Worm (Caenorhabditis elegans) whole organism, young adult: ENCODE results near the gene F56D6.18.

Source experiments
- F22D6.2 ChIP-seq: sonication (generic microtip); optimal IDR thresholded peaks from 2 replicates; lab custom pipeline; 2016; ENCODE audit warnings: mild to moderate bottlenecking, missing genetic modification characterization, missing compliant biosample characterization
- T26A5.8 ChIP-seq: sonication (generic microtip); optimal IDR thresholded peaks from 2 replicates; lab custom pipeline; 2016; ENCODE audit warnings: missing genetic modification characterization, missing compliant biosample characterization
- ceh-79 ChIP-seq: sonication (generic microtip); optimal IDR thresholded peaks from 2 replicates; lab custom pipeline; 2017; ENCODE audit warnings: mild to moderate bottlenecking, missing genetic modification characterization, missing compliant biosample characterization
- egrh-3 ChIP-seq: fragments of 200-800 bp; sonication (Bioruptor generic); IDR thresholded peaks from 2 replicates; pipeline ENCODE4 v1.3.6; 2022; ENCODE audit warnings: missing genetic modification reagents, missing genetic modification characterization, missing compliant biosample characterization
- hlh-12 ChIP-seq: sonication (generic microtip); optimal IDR thresholded peaks from 2 replicates; lab custom pipeline; 2016; ENCODE audit warnings: missing genetic modification characterization, missing compliant biosample characterization
- hmg-1.2 ChIP-seq: fragments of 200-800 bp; sonication (Bioruptor generic); IDR thresholded peaks from 2 replicates; pipeline ENCODE4 v1.3.6; 2022; ENCODE audit warnings: missing genetic modification reagents, missing genetic modification characterization, missing compliant biosample characterization
- madf-10 ChIP-seq: sonication (generic microtip); optimal IDR thresholded peaks from 2 replicates; lab custom pipeline; 2016; ENCODE audit warnings: mild to moderate bottlenecking, missing genetic modification characterization, missing compliant biosample characterization
- madf-3 ChIP-seq: fragments of 200-800 bp; sonication (Bioruptor generic); IDR thresholded peaks from 2 replicates; pipeline ENCODE4 v1.3.6; 2022; ENCODE audit warnings: missing genetic modification reagents, missing genetic modification characterization, missing compliant biosample characterization
- nfya-1 ChIP-seq: sonication (generic microtip); optimal IDR thresholded peaks from 2 replicates; lab custom pipeline; 2017; ENCODE audit warnings: antibody characterized with exemption, missing compliant biosample characterization, missing genetic modification characterization, borderline replicate concordance; ENCODE audit not compliant: insufficient read depth
- pbrm-1 ChIP-seq: fragments of 200-800 bp; sonication (Bioruptor generic); IDR thresholded peaks from 2 replicates; pipeline ENCODE4 v1.3.6; 2022; ENCODE audit warnings: missing genetic modification reagents, missing genetic modification characterization, missing compliant biosample characterization
- pha-4 ChIP-seq: fragments of 150-350 bp; sonication (generic microtip); optimal IDR thresholded peaks from 2 replicates; lab custom pipeline; 2014; ENCODE audit warnings: missing biosample characterization, missing genetic modification reagents, missing genetic modification characterization
- rpc-1 ChIP-seq, 2 experiments: fragments of 150-350 bp in 1 of 2; sonication (generic microtip) in 1 of 2; optimal IDR thresholded peaks; 2 replicates each; lab custom pipeline; 2014 to 2018; ENCODE audit warnings: missing biosample characterization in 1 of 2, missing genetic modification characterization in 1 of 2, missing genetic modification reagents in 1 of 2, missing genotype in 1 of 2
- unc-62 ChIP-seq: fragments of 150-350 bp; optimal IDR thresholded peaks from 2 replicates; lab custom pipeline; 2014; ENCODE audit warnings: missing biosample characterization, missing genetic modification reagents, missing genetic modification characterization

DNA sequence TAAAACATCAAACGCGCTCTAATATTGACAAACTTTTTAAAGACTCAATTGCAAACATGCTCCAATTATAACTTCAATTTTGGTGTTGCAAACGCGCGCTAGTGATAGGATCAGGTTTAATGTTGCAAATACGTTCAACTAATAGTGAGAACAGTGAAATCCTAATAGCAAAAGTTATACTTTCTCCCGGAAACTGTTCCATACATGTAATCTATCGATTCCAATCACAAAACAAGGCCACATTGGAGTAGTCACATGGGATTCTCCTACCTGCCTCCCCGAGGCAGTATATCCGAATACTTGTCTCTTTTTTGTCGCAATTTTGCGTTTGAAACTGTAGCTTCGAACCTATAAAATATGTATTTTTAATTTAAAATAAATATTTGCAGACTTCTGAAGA is 41.9 kb downstream of the F56D6.18 start:
- no peak for TF ChIP-seq rpc-1 (optimal IDR thresholded peaks at IDR 0.05; lab: Kevin White, UChicago)
- no peak for TF ChIP-seq rpc-1 (tag; optimal IDR thresholded peaks at IDR 0.05; lab: Kevin White, UChicago)
- TF ChIP-seq hmg-1.2, result no peak
- no peak for TF ChIP-seq nfya-1 (tag; lab: Kevin White, UChicago)
- TF ChIP-seq unc-62, result no peak
- TF ChIP-seq F22D6.2, result no peak
- no peak for TF ChIP-seq egrh-3 (GFP tag; lab: Robert Waterston, UW)
- TF ChIP-seq pha-4, result no peak
- TF ChIP-seq pbrm-1, result no peak
- no peak for TF ChIP-seq hlh-12 (tag; lab: Kevin White, UChicago)
- TF ChIP-seq T26A5.8 (tag; lab: Kevin White, UChicago), result no peak
- no peak for TF ChIP-seq ceh-79 (tag; lab: Kevin White, UChicago)
- TF ChIP-seq madf-10, result no peak
- no peak for TF ChIP-seq madf-3 (GFP tag; lab: Robert Waterston, UW)
